Worm (Caenorhabditis elegans): ENCODE results near the gene K04A8.19.

K04A8.19 gene

ce11 chrV:6538323-6538722 lies 15.9 kb downstream of the K04A8.19 start:
- peak; percentile 7 for TF ChIP-seq unc-55 (GFP tag; optimal IDR thresholded peaks at IDR 0.05)
- TF ChIP-seq nhr-10 (tag; optimal IDR thresholded peaks at IDR 0.05) = no peak
- TF ChIP-seq crh-2 (tag; optimal IDR thresholded peaks at IDR 0.05) = peak; percentile 16
- TF ChIP-seq F13H6.1 (tag; optimal IDR thresholded peaks at IDR 0.05) = peak; percentile 30
- peak; percentile 5 for TF ChIP-seq fos-1 (tag; optimal IDR thresholded peaks at IDR 0.05)
- TF ChIP-seq nhr-21 (tag; optimal IDR thresholded peaks at IDR 0.05) = no peak
- TF ChIP-seq C34F6.9 (tag; optimal IDR thresholded peaks at IDR 0.05) = peak; percentile 30
- TF ChIP-seq nhr-129 (tag; optimal IDR thresholded peaks at IDR 0.05) = peak; percentile 29
- TF ChIP-seq lsy-2 (tag; optimal IDR thresholded peaks at IDR 0.05) = peak in 1 of 2 experiments; percentile 12

ce11 chrV:6533030-6533429 lies 21.2 kb downstream of the K04A8.19 start, which contains the start of gene hpo-26:
hpo-26 (minus strand) TSS chrV:6533060.
- TF ChIP-seq mbf-1 (tag; optimal IDR thresholded peaks at IDR 0.05) = no peak
- peak; percentile 70 for TF ChIP-seq F13H6.1 (tag; optimal IDR thresholded peaks at IDR 0.05)
- TF ChIP-seq R02D3.7 (tag; optimal IDR thresholded peaks at IDR 0.05) = no peak
- peak; percentile 39 for TF ChIP-seq nhr-129 (tag; optimal IDR thresholded peaks at IDR 0.05)
- peak; percentile 22 for TF ChIP-seq sma-9 (GFP tag; optimal IDR thresholded peaks at IDR 0.05)
- TF ChIP-seq sma-9 (tag; optimal IDR thresholded peaks at IDR 0.05) = no peak

ce11 chrV:6524757-6525156 lies 29.5 kb downstream of the K04A8.19 start, which contains the start of gene acs-1:
acs-1 (plus strand) TSS chrV:6524989.
- TF ChIP-seq peb-1 (tag; optimal IDR thresholded peaks at IDR 0.05) = no peak
- no peak for TF ChIP-seq Y55F3AM.14 (GFP tag; optimal IDR thresholded peaks at IDR 0.05)
- no peak for TF ChIP-seq mab-5 (tag; optimal IDR thresholded peaks at IDR 0.05)
- peak; percentile 82 for TF ChIP-seq fos-1 (tag; optimal IDR thresholded peaks at IDR 0.05)
- peak; percentile 19 for TF ChIP-seq egl-27 (tag; optimal IDR thresholded peaks at IDR 0.05)

ce11 chrV:6522879-6523497 lies 31.2 kb downstream of the K04A8.19 start:
- TF ChIP-seq ceh-16 (tag; optimal IDR thresholded peaks at IDR 0.05) = no peak
- TF ChIP-seq fos-1 (tag; optimal IDR thresholded peaks at IDR 0.05) = peak; percentile 86
- TF ChIP-seq sma-9 (GFP tag; optimal IDR thresholded peaks at IDR 0.05) = peak; percentile 13
- no peak for TF ChIP-seq sma-9 (tag; optimal IDR thresholded peaks at IDR 0.05)

ce11 chrV:6520385-6521080 lies 33.7 kb downstream of the K04A8.19 start, which contains the start of the genes F46E10.2 and F46E10.18:
F46E10.2 (plus strand) TSS chrV:6520435.
F46E10.18 (plus strand) TSS chrV:6521030.
- TF ChIP-seq nhr-10 (tag; optimal IDR thresholded peaks at IDR 0.05) = no peak
- no peak for TF ChIP-seq peb-1 (tag; optimal IDR thresholded peaks at IDR 0.05)
- TF ChIP-seq lin-13 (GFP tag; optimal IDR thresholded peaks at IDR 0.05) = no peak
- no peak for TF ChIP-seq ZK546.5 (tag; optimal IDR thresholded peaks at IDR 0.05)
- no peak for TF ChIP-seq gmeb-1 (tag; optimal IDR thresholded peaks at IDR 0.05)
- TF ChIP-seq nhr-25 (tag; optimal IDR thresholded peaks at IDR 0.05) = no peak
- no peak for TF ChIP-seq zag-1 (tag; optimal IDR thresholded peaks at IDR 0.05)
- TF ChIP-seq elt-3 (tag; optimal IDR thresholded peaks at IDR 0.05) = no peak
- no peak for TF ChIP-seq alr-1 (tag; optimal IDR thresholded peaks at IDR 0.05)
- no peak for TF ChIP-seq elt-1 (tag; optimal IDR thresholded peaks at IDR 0.05)
- no peak for TF ChIP-seq lin-39 (tag; optimal IDR thresholded peaks at IDR 0.05)
- TF ChIP-seq snpc-4 (tag; optimal IDR thresholded peaks at IDR 0.05) = no peak
- TF ChIP-seq sem-4 (tag; optimal IDR thresholded peaks at IDR 0.05) = no peak
- TF ChIP-seq ztf-4 (tag; optimal IDR thresholded peaks at IDR 0.05) = no peak
- TF ChIP-seq blmp-1 (tag; optimal IDR thresholded peaks at IDR 0.05; ENCODE audit: insufficient read depth) = no peak
- TF ChIP-seq nhr-77 (tag; optimal IDR thresholded peaks at IDR 0.05) = no peak

- TF ChIP-seq unc-55 (GFP tag; optimal IDR thresholded peaks at IDR 0.05) (no peak), dmd-4 (tag; optimal IDR thresholded peaks at IDR 0.05) (no peak), mbf-1 (tag; optimal IDR thresholded peaks at IDR 0.05) (no peak), lin-13 (GFP tag; optimal IDR thresholded peaks at IDR 0.05) (no peak), egl-27 (tag; optimal IDR thresholded peaks at IDR 0.05) (no peak), C34F6.9 (tag; optimal IDR thresholded peaks at IDR 0.05) (no peak), crh-2 (tag; optimal IDR thresholded peaks at IDR 0.05) (no peak), elt-1 (tag; optimal IDR thresholded peaks at IDR 0.05) (no peak), ceh-16 (tag; optimal IDR thresholded peaks at IDR 0.05) (no peak), lin-11 (tag; optimal IDR thresholded peaks at IDR 0.05) (no peak), unc-62 (GFP tag; optimal IDR thresholded peaks at IDR 0.05) (no peak)
Measured at ce11 chrV:6518225-6518396, 36.1 kb downstream of the K04A8.19 start, which contains the start of gene F46E10.3. F46E10.3 (plus strand) TSS chrV:6518297.

All from whole organism, L2 larva.